Worm (Caenorhabditis elegans): ENCODE results near the gene B0563.6.

- TF ChIP-seq hmg-4 (GFP tag; optimal IDR thresholded peaks at IDR 0.05) (no peak), hmbx-1 (tag; optimal IDR thresholded peaks at IDR 0.05) (no peak), ets-7 (tag; optimal IDR thresholded peaks at IDR 0.05) (no peak), ama-1 (optimal IDR thresholded peaks at IDR 0.05) (no peak), pes-1 (GFP tag; IDR thresholded peaks at IDR 0.05) (no peak), aly-1 (tag; optimal IDR thresholded peaks at IDR 0.05) (no peak)
Observed at ce11 chrX:9105888-9106287, 31.6 kb upstream of the B0563.6 start.

Data from whole organism, early embryonic.